Worm (Caenorhabditis elegans) whole organism, young adult: ENCODE results near the gene Y51B9A.5.

ENCODE experiments used
- B0035.1 ChIP-seq: sonication (generic microtip); optimal IDR thresholded peaks from 2 replicates; lab custom pipeline; 2016; ENCODE audit warnings: missing genetic modification characterization, mild to moderate bottlenecking, missing compliant biosample characterization, missing genotype, missing genetic modification reagents
- B0336.3 ChIP-seq: fragments of 200-800 bp; sonication (Bioruptor generic); IDR thresholded peaks from 2 replicates; pipeline ENCODE4 v1.3.6; 2022; ENCODE audit warnings: missing genetic modification characterization, missing compliant biosample characterization
- F57C9.4 ChIP-seq: sonication (generic microtip); optimal IDR thresholded peaks from 2 replicates; lab custom pipeline; 2017; ENCODE audit warnings: mild to moderate bottlenecking, missing genetic modification characterization, missing compliant biosample characterization
- K11D2.4 ChIP-seq: fragments of 200-800 bp; sonication (Bioruptor generic); IDR thresholded peaks from 2 replicates; pipeline ENCODE4 v1.3.6; 2022; ENCODE audit warnings: missing genetic modification reagents, missing genetic modification characterization, missing compliant biosample characterization
- Y56A3A.18 ChIP-seq: fragments of 200-800 bp; sonication (Bioruptor generic); IDR thresholded peaks from 2 replicates; pipeline ENCODE4 v1.3.6; 2022; ENCODE audit warnings: missing genetic modification reagents, missing genetic modification characterization, missing compliant biosample characterization
- Y67H2A.10 ChIP-seq: fragments of 200-800 bp; sonication (Bioruptor generic); conservative IDR thresholded peaks from 2 replicates; pipeline ENCODE4 v1.3.6; 2022; ENCODE audit warnings: missing genetic modification reagents, missing genetic modification characterization, missing compliant biosample characterization
- akir-1 ChIP-seq: fragments of 200-800 bp; sonication (Bioruptor generic); optimal IDR thresholded peaks from 2 replicates; lab custom pipeline; 2018; ENCODE audit warnings: mild to moderate bottlenecking, missing genetic modification characterization, moderate library complexity, missing compliant biosample characterization
- ama-1 ChIP-seq, 3 experiments: fragments of 150-350 bp in 1 of 3; sonication (generic microtip) in 2 of 3; optimal IDR thresholded peaks; 2 replicates each; lab custom pipeline; 2014 to 2018; ENCODE audit warnings: missing biosample characterization in 2 of 3, missing genetic modification characterization in 2 of 3, missing genetic modification reagents in 2 of 3
- athp-1 ChIP-seq: sonication (generic microtip); optimal IDR thresholded peaks from 2 replicates; lab custom pipeline; 2017; ENCODE audit warnings: mild to moderate bottlenecking, missing genetic modification characterization, missing compliant biosample characterization
- attf-6 ChIP-seq: fragments of 200-800 bp; sonication (Bioruptor generic); IDR thresholded peaks from 2 replicates; pipeline ENCODE4 v1.3.6; 2022; ENCODE audit warnings: missing genetic modification reagents, missing genetic modification characterization, missing compliant biosample characterization
- bed-1 ChIP-seq: fragments of 200-800 bp; sonication (Bioruptor generic); IDR thresholded peaks from 2 replicates; pipeline ENCODE4 v1.3.6; 2022; ENCODE audit warnings: missing genetic modification reagents, missing genetic modification characterization, missing compliant biosample characterization
- bed-2 ChIP-seq: fragments of 200-800 bp; sonication (Bioruptor generic); IDR thresholded peaks from 2 replicates; pipeline ENCODE4 v1.3.6; 2022; ENCODE audit warnings: missing genetic modification reagents, missing genetic modification characterization, missing compliant biosample characterization
- cebp-1 ChIP-seq, 2 experiments: fragments of 200-800 bp in 1 of 2; sonication (Bioruptor generic) in 1 of 2; sonication (generic microtip) in 1 of 2; IDR thresholded peaks in 1 of 2; optimal IDR thresholded peaks in 1 of 2; 2 replicates each; pipeline versions ENCODE4 v1.3.6 to Lab custom; 2017 to 2022; ENCODE audit warnings: missing compliant biosample characterization in 2 of 2, missing genetic modification characterization in 2 of 2, mild to moderate bottlenecking in 1 of 2, missing genetic modification reagents in 1 of 2, moderate library complexity in 1 of 2
- cebp-2 ChIP-seq: fragments of 200-800 bp; sonication (Bioruptor generic); IDR thresholded peaks from 2 replicates; pipeline ENCODE4 v1.3.6; 2022; ENCODE audit warnings: missing genetic modification characterization, missing compliant biosample characterization
- ceh-100 ChIP-seq: fragments of 200-800 bp; sonication (Bioruptor generic); IDR thresholded peaks from 2 replicates; pipeline ENCODE4 v1.3.6; 2022; ENCODE audit warnings: missing genetic modification reagents, missing genetic modification characterization, missing compliant biosample characterization
- die-1 ChIP-seq: sonication (generic microtip); optimal IDR thresholded peaks from 2 replicates; lab custom pipeline; 2016; ENCODE audit warnings: missing genotype, mild to moderate bottlenecking, missing genetic modification characterization, missing compliant biosample characterization
- dox-1 ChIP-seq: fragments of 200-800 bp; sonication (Bioruptor generic); IDR thresholded peaks from 2 replicates; pipeline ENCODE4 v1.3.6; 2022; ENCODE audit warnings: missing genetic modification reagents, missing genetic modification characterization, missing compliant biosample characterization
- hmg-1.2 ChIP-seq: fragments of 200-800 bp; sonication (Bioruptor generic); IDR thresholded peaks from 2 replicates; pipeline ENCODE4 v1.3.6; 2022; ENCODE audit warnings: missing genetic modification reagents, missing genetic modification characterization, missing compliant biosample characterization
- hmg-20 ChIP-seq: fragments of 200-800 bp; sonication (Bioruptor generic); IDR thresholded peaks from 2 replicates; pipeline ENCODE4 v1.3.6; 2022; ENCODE audit warnings: missing genetic modification reagents, missing genetic modification characterization, missing compliant biosample characterization
- lin-26 ChIP-seq: fragments of 200-800 bp; sonication (Bioruptor generic); IDR thresholded peaks from 2 replicates; pipeline ENCODE4 v1.3.6; 2022; ENCODE audit warnings: missing genetic modification reagents, missing genetic modification characterization, missing compliant biosample characterization
- mel-28 ChIP-seq: sonication (generic microtip); optimal IDR thresholded peaks from 2 replicates; lab custom pipeline; 2016; ENCODE audit warnings: borderline replicate concordance, mild to moderate bottlenecking, missing genetic modification characterization, missing compliant biosample characterization
- nfya-1 ChIP-seq: sonication (generic microtip); optimal IDR thresholded peaks from 2 replicates; lab custom pipeline; 2017; ENCODE audit warnings: antibody characterized with exemption, missing compliant biosample characterization, missing genetic modification characterization, borderline replicate concordance; ENCODE audit not compliant: insufficient read depth
- nhr-80 ChIP-seq: sonication (generic microtip); optimal IDR thresholded peaks from 2 replicates; lab custom pipeline; 2016; ENCODE audit warnings: missing genetic modification characterization, missing compliant biosample characterization
- nhr-90 ChIP-seq: sonication (generic microtip); optimal IDR thresholded peaks from 2 replicates; lab custom pipeline; 2016; ENCODE audit warnings: missing genotype, mild to moderate bottlenecking, missing genetic modification characterization, missing compliant biosample characterization
- rec-8 ChIP-seq, 2 experiments: sonication (generic microtip); optimal IDR thresholded peaks; 2 replicates each; lab custom pipeline; 2016; ENCODE audit warnings: mild to moderate bottlenecking in 2 of 2, missing genetic modification characterization in 2 of 2, missing genetic modification reagents in 2 of 2, missing genotype in 2 of 2, missing biosample characterization in 1 of 2, missing compliant biosample characterization in 1 of 2, moderate library complexity in 1 of 2
- repo-1 ChIP-seq: sonication (generic microtip); optimal IDR thresholded peaks from 2 replicates; lab custom pipeline; 2017; ENCODE audit warnings: mild to moderate bottlenecking, missing genetic modification characterization, missing compliant biosample characterization
- sptf-2 ChIP-seq: fragments of 200-800 bp; sonication (Bioruptor generic); optimal IDR thresholded peaks from 2 replicates; lab custom pipeline; 2018; ENCODE audit warnings: mild to moderate bottlenecking, missing genetic modification characterization, missing compliant biosample characterization
- zim-3 ChIP-seq: sonication (generic microtip); optimal IDR thresholded peaks from 2 replicates; lab custom pipeline; 2017; ENCODE audit warnings: mild to moderate bottlenecking, missing genetic modification characterization, moderate library complexity, missing compliant biosample characterization
- ztf-18 ChIP-seq: sonication (generic microtip); optimal IDR thresholded peaks from 2 replicates; lab custom pipeline; 2016; ENCODE audit warnings: missing genotype, mild to moderate bottlenecking, missing genetic modification characterization, missing compliant biosample characterization
- ztf-22 ChIP-seq: fragments of 200-800 bp; sonication (Bioruptor generic); optimal IDR thresholded peaks from 2 replicates; lab custom pipeline; 2018; ENCODE audit warnings: mild to moderate bottlenecking, missing genetic modification characterization, moderate library complexity, missing compliant biosample characterization
- ztf-28 ChIP-seq: fragments of 200-800 bp; sonication (Bioruptor generic); IDR thresholded peaks from 2 replicates; pipeline ENCODE4 v1.3.6; 2022; ENCODE audit warnings: missing genetic modification reagents, missing genetic modification characterization, missing compliant biosample characterization

The Y51B9A.5 gene

DNA sequence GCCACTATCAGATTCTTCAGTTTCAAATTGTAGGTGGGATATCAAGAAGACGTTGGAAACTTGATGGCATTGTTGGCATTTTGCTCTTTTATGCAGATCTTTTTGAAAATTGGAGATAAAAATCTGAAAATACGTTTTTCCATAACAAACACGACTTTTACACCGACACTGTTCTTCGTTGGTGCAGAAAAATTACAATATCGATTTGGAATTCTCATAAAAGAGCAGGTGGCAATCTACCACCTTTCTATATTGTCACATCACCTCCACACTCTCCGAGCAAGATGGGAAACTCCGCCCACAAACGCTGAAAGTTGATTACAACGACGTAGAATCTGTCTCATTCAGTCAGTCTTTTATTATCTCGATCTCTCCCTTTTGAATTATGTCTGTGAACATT, 3.5 kb downstream of the Y51B9A.5 start, which contains the start of gene arrd-2:
arrd-2 (plus strand) TSS at position 301 of the 400 bp plus-strand sequence.
- no peak for TF ChIP-seq nfya-1
- TF ChIP-seq lin-26 (GFP tag; lab: Robert Waterston, UW), result no peak
- TF ChIP-seq akir-1 (GFP tag; lab: Kevin White, UChicago), result no peak
- TF ChIP-seq nhr-90 (tag; lab: Kevin White, UChicago), result no peak
- no peak for TF ChIP-seq ama-1 (optimal IDR thresholded peaks at IDR 0.05; lab: Kevin White, UChicago)
- TF ChIP-seq ama-1 (GFP tag; optimal IDR thresholded peaks at IDR 0.05; lab: Kevin White, UChicago), result no peak
- no peak for TF ChIP-seq hmg-20 (GFP tag; lab: Robert Waterston, UW)
- no peak for TF ChIP-seq bed-1 (GFP tag; lab: Robert Waterston, UW)
- no peak for TF ChIP-seq cebp-2 (GFP tag; lab: Robert Waterston, UW)
- no peak for TF ChIP-seq dox-1 (GFP tag; lab: Robert Waterston, UW)
- TF ChIP-seq ceh-100 (GFP tag; lab: Robert Waterston, UW), result no peak
- TF ChIP-seq K11D2.4 (GFP tag; lab: Robert Waterston, UW), result no peak
- no peak for TF ChIP-seq athp-1 (tag; lab: Kevin White, UChicago)
- no peak for TF ChIP-seq mel-28 (tag; lab: Kevin White, UChicago)
- TF ChIP-seq zim-3 (tag; lab: Kevin White, UChicago), result no peak
- TF ChIP-seq ztf-18 (tag; lab: Kevin White, UChicago), result no peak
- no peak for TF ChIP-seq die-1 (tag; lab: Kevin White, UChicago)
- no peak for TF ChIP-seq F57C9.4 (tag; lab: Kevin White, UChicago)
- TF ChIP-seq attf-6 (GFP tag; lab: Robert Waterston, UW), result no peak

DNA sequence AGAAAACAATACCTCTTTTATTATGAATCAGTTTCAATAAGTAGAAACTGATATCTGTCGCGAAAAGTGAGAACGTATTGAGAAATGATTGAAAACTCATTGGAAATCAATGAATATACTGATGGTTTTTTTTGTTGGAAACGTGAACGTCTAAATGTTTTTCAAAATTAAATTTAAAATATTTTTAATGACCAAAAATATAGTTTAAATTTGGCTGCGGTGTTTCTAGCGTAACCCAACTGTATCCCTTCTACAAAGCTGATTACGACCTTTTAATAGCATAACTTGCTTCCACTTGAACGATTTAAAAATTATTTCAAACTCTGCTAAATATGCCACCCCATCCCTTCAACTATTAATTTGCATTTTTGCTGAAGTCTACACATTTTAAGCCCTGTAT, 7.6 kb downstream of the Y51B9A.5 start, which contains the start of gene M176.9:
M176.9 (minus strand) TSS at position 101 of the 400 bp plus-strand sequence.
- no peak for TF ChIP-seq ztf-22 (GFP tag; lab: Kevin White, UChicago)
- no peak for TF ChIP-seq B0336.3 (GFP tag; lab: Robert Waterston, UW)
- TF ChIP-seq die-1 (tag; lab: Kevin White, UChicago), result no peak
- no peak for TF ChIP-seq repo-1 (tag; lab: Kevin White, UChicago)
- no peak for TF ChIP-seq bed-2 (GFP tag; lab: Robert Waterston, UW)
- TF ChIP-seq Y56A3A.18, result no peak
- TF ChIP-seq ztf-28 (GFP tag; lab: Robert Waterston, UW), result no peak
- no peak for TF ChIP-seq sptf-2 (GFP tag; lab: Kevin White, UChicago)
- TF ChIP-seq rec-8 (tag; optimal IDR thresholded peaks at IDR 0.05; lab: Kevin White, UChicago), result no peak
- TF ChIP-seq hmg-1.2 (GFP tag; lab: Robert Waterston, UW), result no peak
- TF ChIP-seq Y67H2A.10, result no peak
- TF ChIP-seq B0035.1 (tag; lab: Kevin White, UChicago), result no peak

DNA sequence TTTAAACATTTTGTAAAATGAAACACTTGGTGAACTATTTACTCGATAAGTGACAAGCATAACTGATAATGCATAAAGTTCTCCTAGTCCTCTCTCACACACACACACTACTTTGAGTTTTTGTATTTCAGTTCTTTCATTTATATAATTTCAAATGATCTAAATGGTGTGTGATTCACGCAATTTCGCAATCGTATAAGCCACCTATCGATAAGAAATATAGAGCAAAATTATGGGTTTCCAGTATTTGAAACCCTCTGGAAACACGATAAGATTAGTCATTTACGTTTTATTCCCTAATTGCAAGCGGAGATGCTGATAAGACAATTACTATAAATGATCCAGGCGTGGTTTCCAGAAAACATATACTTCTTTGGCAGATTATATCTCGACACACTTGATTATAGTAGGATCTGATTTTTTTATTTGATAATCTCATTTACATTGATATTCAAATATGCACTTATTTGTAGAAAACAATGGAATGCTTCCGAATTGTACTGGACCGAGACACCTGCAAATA, 8.2 kb downstream of the Y51B9A.5 start, which contains the start of gene arrd-3:
arrd-3 (plus strand) TSS at position 473 of the 523 bp plus-strand sequence.
- no peak; the same call in 1 of the 2 replicates for TF ChIP-seq cebp-1 (GFP tag; IDR thresholded peaks at IDR 0.05; lab: Robert Waterston, UW)
- TF ChIP-seq cebp-1 (tag; optimal IDR thresholded peaks at IDR 0.05; lab: Kevin White, UChicago), result no peak
- TF ChIP-seq nhr-80, result peak; percentile 49
